Worm (Caenorhabditis elegans): ENCODE data around the gene F54H5.14.

Gene F54H5.14

DNA sequence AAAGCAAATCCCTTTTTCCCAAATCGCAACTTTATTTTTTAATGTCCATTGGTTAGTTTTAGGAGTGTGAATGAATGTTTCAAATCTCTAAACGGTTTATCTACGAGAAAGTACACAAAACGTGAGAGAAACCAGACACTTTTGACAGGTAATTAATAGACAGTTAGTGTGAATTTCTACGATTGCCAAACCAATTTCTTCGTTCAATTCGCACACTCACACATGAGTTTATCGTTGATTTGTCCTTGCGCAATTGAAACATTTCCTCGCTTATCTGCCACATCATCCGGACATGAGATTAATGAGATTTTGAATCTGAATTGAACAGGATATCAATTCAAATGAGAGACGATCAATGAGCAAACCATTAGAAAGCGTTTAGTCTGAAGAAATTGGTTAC, 14.9 kb downstream of the F54H5.14 start:
- TF ChIP-seq lsy-12 (tag; optimal IDR thresholded peaks at IDR 0.05) (no peak), skn-1 (tag; optimal IDR thresholded peaks at IDR 0.05) (no peak), pqm-1 (tag; optimal IDR thresholded peaks at IDR 0.05) (no peak), ceh-16 (tag; optimal IDR thresholded peaks at IDR 0.05) (no peak), jun-1 (tag; optimal IDR thresholded peaks at IDR 0.05) (no peak), nhr-28 (tag; optimal IDR thresholded peaks at IDR 0.05) (no peak), unc-39 (tag; optimal IDR thresholded peaks at IDR 0.05) (no peak)

ce11 chrII:6609315-6609842, 15.8 kb downstream of the F54H5.14 start, which contains the start of gene epg-5:
epg-5 (minus strand) TSS chrII:6609365.
- no peak for TF ChIP-seq ceh-16 (tag; optimal IDR thresholded peaks at IDR 0.05)
- TF ChIP-seq nhr-23 (tag; optimal IDR thresholded peaks at IDR 0.05) = no peak
- TF ChIP-seq sea-2 (GFP tag; optimal IDR thresholded peaks at IDR 0.05) = no peak
- no peak for TF ChIP-seq mdl-1 (tag; optimal IDR thresholded peaks at IDR 0.05)
- no peak for TF ChIP-seq fkh-2 (tag; optimal IDR thresholded peaks at IDR 0.05)
- TF ChIP-seq jun-1 (tag; optimal IDR thresholded peaks at IDR 0.05) = no peak
- no peak for TF ChIP-seq nhr-76 (tag; optimal IDR thresholded peaks at IDR 0.05)
- no peak for TF ChIP-seq fos-1 (tag; optimal IDR thresholded peaks at IDR 0.05)
- no peak for TF ChIP-seq elt-1 (tag; optimal IDR thresholded peaks at IDR 0.05)
- peak; percentile 41 for TF ChIP-seq egl-5 (tag; optimal IDR thresholded peaks at IDR 0.05)
- peak; percentile 47 for TF ChIP-seq pqm-1 (tag; optimal IDR thresholded peaks at IDR 0.05)
- TF ChIP-seq pha-4 (tag; optimal IDR thresholded peaks at IDR 0.05) = peak; percentile 68
- no peak for TF ChIP-seq R02D3.7 (tag; optimal IDR thresholded peaks at IDR 0.05)
- no peak for TF ChIP-seq ZK546.5 (tag; optimal IDR thresholded peaks at IDR 0.05)
- TF ChIP-seq ztf-4 (tag; optimal IDR thresholded peaks at IDR 0.05) = no peak
- TF ChIP-seq nhr-12 (tag; optimal IDR thresholded peaks at IDR 0.05) = no peak
- TF ChIP-seq ceh-28 (tag; optimal IDR thresholded peaks at IDR 0.05) = no peak
- TF ChIP-seq ceh-9 (tag; optimal IDR thresholded peaks at IDR 0.05) = no peak
- no peak for TF ChIP-seq tbx-2 (tag; optimal IDR thresholded peaks at IDR 0.05)
- no peak for TF ChIP-seq fkh-10 (GFP tag; optimal IDR thresholded peaks at IDR 0.05)
- TF ChIP-seq hmg-11 (tag; optimal IDR thresholded peaks at IDR 0.05) = peak; percentile 20
- peak; percentile 48 for TF ChIP-seq nfya-1 (tag; optimal IDR thresholded peaks at IDR 0.05; ENCODE audit: insufficient read depth)
- TF ChIP-seq nhr-43 (tag; optimal IDR thresholded peaks at IDR 0.05; ENCODE audit: poor library complexity, severe bottlenecking) = no peak
- TF ChIP-seq egl-27 (tag; optimal IDR thresholded peaks at IDR 0.05) = no peak
- TF ChIP-seq elt-2 (tag; optimal IDR thresholded peaks at IDR 0.05) = peak; percentile 62
- TF ChIP-seq nhr-77 (tag; optimal IDR thresholded peaks at IDR 0.05) = no peak
- TF ChIP-seq unc-39 (tag; optimal IDR thresholded peaks at IDR 0.05) = no peak
- no peak for TF ChIP-seq nhr-237 (tag; optimal IDR thresholded peaks at IDR 0.05)

DNA sequence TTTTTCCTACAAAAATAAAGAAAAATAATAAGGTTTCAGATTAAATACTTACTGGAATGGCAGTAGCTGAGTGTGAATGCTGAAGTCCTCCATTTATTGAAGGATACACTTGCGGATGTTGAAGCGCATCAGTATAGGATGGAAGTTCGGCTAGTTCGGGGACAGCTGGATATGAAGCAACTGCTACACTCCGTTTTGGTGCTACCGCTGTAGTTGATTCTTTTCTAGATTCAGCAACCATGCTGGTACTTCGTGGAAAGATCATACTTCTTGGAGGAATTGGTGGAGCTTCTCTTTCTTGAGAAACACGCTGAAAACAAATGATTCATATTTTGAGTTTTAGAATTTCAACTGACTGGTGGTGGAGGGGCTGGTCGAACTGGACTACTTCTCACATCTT, 16.6 kb downstream of the F54H5.14 start:
- no peak for TF ChIP-seq fkh-2 (tag; optimal IDR thresholded peaks at IDR 0.05)
- no peak for TF ChIP-seq skn-1 (tag; optimal IDR thresholded peaks at IDR 0.05)
- no peak for TF ChIP-seq nhr-43 (tag; optimal IDR thresholded peaks at IDR 0.05; ENCODE audit: poor library complexity, severe bottlenecking)
- no peak for TF ChIP-seq elt-1 (tag; optimal IDR thresholded peaks at IDR 0.05)
- no peak for TF ChIP-seq unc-62 (GFP tag; optimal IDR thresholded peaks at IDR 0.05)
- TF ChIP-seq nhr-25 (tag; optimal IDR thresholded peaks at IDR 0.05) = no peak
- TF ChIP-seq nfya-1 (tag; optimal IDR thresholded peaks at IDR 0.05; ENCODE audit: insufficient read depth) = no peak
- no peak for TF ChIP-seq unc-39 (tag; optimal IDR thresholded peaks at IDR 0.05)

ce11 chrII:6600973-6601372, 24.2 kb downstream of the F54H5.14 start, which contains the start of gene vps-33.2:
vps-33.2 (plus strand) TSS chrII:6601216.
- TF ChIP-seq mdl-1 (tag; optimal IDR thresholded peaks at IDR 0.05) (no peak), R02D3.7 (tag; optimal IDR thresholded peaks at IDR 0.05) (no peak), mml-1 (tag; optimal IDR thresholded peaks at IDR 0.05) (no peak), ztf-11 (tag; optimal IDR thresholded peaks at IDR 0.05) (no peak), fos-1 (tag; optimal IDR thresholded peaks at IDR 0.05) (no peak), lin-15B (tag; optimal IDR thresholded peaks at IDR 0.05) (no peak), elt-1 (tag; optimal IDR thresholded peaks at IDR 0.05) (no peak), nhr-11 (tag; optimal IDR thresholded peaks at IDR 0.05) (no peak), nhr-25 (tag; optimal IDR thresholded peaks at IDR 0.05) (peak; percentile 3), fkh-2 (tag; optimal IDR thresholded peaks at IDR 0.05) (no peak), snpc-4 (tag; optimal IDR thresholded peaks at IDR 0.05) (no peak), nhr-237 (tag; optimal IDR thresholded peaks at IDR 0.05) (no peak), unc-62 (GFP tag; optimal IDR thresholded peaks at IDR 0.05) (no peak), fkh-10 (GFP tag; optimal IDR thresholded peaks at IDR 0.05) (no peak), ceh-28 (tag; optimal IDR thresholded peaks at IDR 0.05) (no peak), egl-27 (tag; optimal IDR thresholded peaks at IDR 0.05) (no peak), zag-1 (tag; optimal IDR thresholded peaks at IDR 0.05) (no peak), tbx-2 (tag; optimal IDR thresholded peaks at IDR 0.05) (no peak), nhr-12 (tag; optimal IDR thresholded peaks at IDR 0.05) (no peak), nhr-28 (tag; optimal IDR thresholded peaks at IDR 0.05) (no peak), hmg-11 (tag; optimal IDR thresholded peaks at IDR 0.05) (peak; percentile 80), ceh-82 (tag; optimal IDR thresholded peaks at IDR 0.05) (no peak), ztf-4 (tag; optimal IDR thresholded peaks at IDR 0.05) (no peak), nhr-76 (tag; optimal IDR thresholded peaks at IDR 0.05) (no peak), ama-1 (optimal IDR thresholded peaks at IDR 0.05) (no peak), ceh-9 (tag; optimal IDR thresholded peaks at IDR 0.05) (no peak), daf-12 (tag; optimal IDR thresholded peaks at IDR 0.05) (no peak), eor-1 (tag; optimal IDR thresholded peaks at IDR 0.05) (no peak), egl-5 (tag; optimal IDR thresholded peaks at IDR 0.05) (no peak), lsy-12 (tag; optimal IDR thresholded peaks at IDR 0.05) (peak; percentile 33), jun-1 (tag; optimal IDR thresholded peaks at IDR 0.05) (no peak), nhr-23 (tag; optimal IDR thresholded peaks at IDR 0.05) (peak; percentile 9), aly-2 (tag; optimal IDR thresholded peaks at IDR 0.05) (no peak), ceh-16 (tag; optimal IDR thresholded peaks at IDR 0.05) (no peak)

Measured in whole organism, L3 larva.